Worm (Caenorhabditis elegans) whole organism, L4 larva: ENCODE data around the gene C46C11.4.
A peak's percentile ranks its signal among the peaks of the same experiment; 100 is the strongest.

Experiments used
- F10B5.3 ChIP-seq: sonication (generic microtip); optimal IDR thresholded peaks from 2 replicates; lab custom pipeline; 2016; ENCODE audit warnings: mild to moderate bottlenecking, missing genetic modification characterization, missing compliant biosample characterization
- F49E8.2 ChIP-seq: sonication (generic microtip); optimal IDR thresholded peaks from 2 replicates; lab custom pipeline; 2016; ENCODE audit warnings: missing compliant biosample characterization, mild to moderate bottlenecking, missing genetic modification characterization, borderline replicate concordance
- T26A8.4 ChIP-seq: fragments of 200-800 bp; sonication (Bioruptor generic); IDR thresholded peaks from 2 replicates; pipeline ENCODE4 v1.3.6; 2022; ENCODE audit warnings: missing genetic modification characterization, missing compliant biosample characterization
- Y105C5A.15 ChIP-seq: fragments of 200-800 bp; sonication (Bioruptor generic); IDR thresholded peaks from 2 replicates; pipeline ENCODE4 v1.3.6; 2022; ENCODE audit warnings: missing genetic modification characterization, missing compliant biosample characterization
- ZK337.2 ChIP-seq: fragments of 200-800 bp; sonication (Bioruptor generic); IDR thresholded peaks from 2 replicates; pipeline ENCODE4 v1.3.6; 2022; ENCODE audit warnings: missing genetic modification reagents, missing genetic modification characterization, missing compliant biosample characterization
- aha-1 ChIP-seq: fragments of 150-350 bp; peaks from one replicate; lab custom pipeline; 2014; ENCODE audit warnings: missing biosample characterization, missing genetic modification characterization
- arid-1 ChIP-seq: fragments of 200-800 bp; sonication (Bioruptor generic); conservative IDR thresholded peaks from 2 replicates; pipeline ENCODE4 v1.3.6; 2022; ENCODE audit warnings: missing genetic modification reagents, missing genetic modification characterization, missing compliant biosample characterization
- attf-4 ChIP-seq: sonication (generic microtip); optimal IDR thresholded peaks from 3 replicates; lab custom pipeline; 2017; ENCODE audit warnings: missing biosample characterization, missing genetic modification characterization
- ceh-62 ChIP-seq: sonication (generic microtip); optimal IDR thresholded peaks from 2 replicates; lab custom pipeline; 2017; ENCODE audit warnings: missing biosample characterization, missing genetic modification characterization
- ceh-82 ChIP-seq: sonication (generic microtip); optimal IDR thresholded peaks from 2 replicates; lab custom pipeline; 2017; ENCODE audit warnings: missing biosample characterization, missing genetic modification characterization
- daf-12 ChIP-seq: fragments of 150-350 bp; optimal IDR thresholded peaks from 2 replicates; lab custom pipeline; 2014; ENCODE audit warnings: missing biosample characterization, missing genetic modification reagents, missing genetic modification characterization
- daf-8 ChIP-seq: fragments of 200-800 bp; sonication (Bioruptor generic); IDR thresholded peaks from 2 replicates; pipeline ENCODE4 v1.3.6; 2022; ENCODE audit warnings: missing genetic modification characterization, missing compliant biosample characterization
- dmd-8 ChIP-seq: fragments of 200-800 bp; sonication (Bioruptor generic); IDR thresholded peaks from 2 replicates; pipeline ENCODE4 v1.3.6; 2022; ENCODE audit warnings: missing genetic modification characterization, missing compliant biosample characterization
- dmd-9 ChIP-seq: fragments of 200-800 bp; sonication (Bioruptor generic); IDR thresholded peaks from 2 replicates; pipeline ENCODE4 v1.3.6; 2022; ENCODE audit warnings: missing genetic modification reagents, missing genetic modification characterization, missing compliant biosample characterization
- dpl-1 ChIP-seq: fragments of 150-350 bp; optimal IDR thresholded peaks from 2 replicates; lab custom pipeline; 2014; ENCODE audit warnings: missing biosample characterization, missing genetic modification reagents, missing genetic modification characterization
- dve-1 ChIP-seq: sonication (generic microtip); optimal IDR thresholded peaks from 2 replicates; lab custom pipeline; 2017; ENCODE audit warnings: antibody characterized with exemption, mild to moderate bottlenecking, missing genetic modification characterization, missing compliant biosample characterization; ENCODE audit not compliant: insufficient read depth
- egl-43 ChIP-seq: fragments of 200-800 bp; sonication (Bioruptor generic); IDR thresholded peaks from 2 replicates; pipeline ENCODE4 v1.3.6; 2022; ENCODE audit warnings: missing genetic modification reagents, missing genetic modification characterization, missing compliant biosample characterization
- fkh-10 ChIP-seq: fragments of 150-350 bp; optimal IDR thresholded peaks from 2 replicates; lab custom pipeline; 2014; ENCODE audit warnings: missing biosample characterization, missing genetic modification reagents, missing genetic modification characterization
- gei-8 ChIP-seq: fragments of 200-800 bp; sonication (Bioruptor generic); optimal IDR thresholded peaks from 2 replicates; lab custom pipeline; 2018; ENCODE audit warnings: mild to moderate bottlenecking, missing genetic modification characterization, missing compliant biosample characterization
- hlh-30 ChIP-seq: sonication (generic microtip); optimal IDR thresholded peaks from 2 replicates; lab custom pipeline; 2017; ENCODE audit warnings: antibody characterized with exemption, mild to moderate bottlenecking, missing genetic modification characterization, missing compliant biosample characterization; ENCODE audit not compliant: insufficient read depth
- lin-1 ChIP-seq: fragments of 200-800 bp; sonication (Bioruptor generic); IDR thresholded peaks from 2 replicates; pipeline ENCODE4 v1.3.6; 2022; ENCODE audit warnings: missing genetic modification reagents, missing genetic modification characterization, missing compliant biosample characterization
- lin-13 ChIP-seq: fragments of 150-350 bp; optimal IDR thresholded peaks from 2 replicates; lab custom pipeline; 2014; ENCODE audit warnings: missing biosample characterization, missing genetic modification reagents, missing genetic modification characterization
- lin-15B ChIP-seq: fragments of 150-350 bp; sonication (generic microtip); optimal IDR thresholded peaks from 3 replicates; lab custom pipeline; 2014; ENCODE audit warnings: missing biosample characterization, missing genetic modification characterization
- lin-38 ChIP-seq: fragments of 200-800 bp; sonication (Bioruptor generic); IDR thresholded peaks from 2 replicates; pipeline ENCODE4 v1.3.6; 2022; ENCODE audit warnings: missing genetic modification reagents, missing genetic modification characterization, missing compliant biosample characterization
- lir-3 ChIP-seq: sonication (generic microtip); optimal IDR thresholded peaks from 2 replicates; lab custom pipeline; 2016; ENCODE audit warnings: mild to moderate bottlenecking, missing genetic modification characterization, missing compliant biosample characterization
- lsy-2 ChIP-seq, 2 experiments: fragments of 150-350 bp in 1 of 2; sonication (generic microtip) in 1 of 2; optimal IDR thresholded peaks; 2 replicates each; lab custom pipeline; 2014 to 2017; ENCODE audit warnings: missing biosample characterization in 2 of 2, missing genetic modification characterization in 2 of 2
- madf-5 ChIP-seq, 2 experiments: fragments of 200-800 bp; sonication (Bioruptor generic); IDR thresholded peaks; 2 replicates each; pipeline ENCODE4 v1.3.6; 2022; ENCODE audit warnings: missing compliant biosample characterization in 2 of 2, missing genetic modification characterization in 2 of 2
- madf-9 ChIP-seq: fragments of 200-800 bp; sonication (Bioruptor generic); conservative IDR thresholded peaks from 2 replicates; pipeline ENCODE4 v1.3.6; 2022; ENCODE audit warnings: missing genetic modification reagents, missing genetic modification characterization, missing compliant biosample characterization
- mdl-1 ChIP-seq, 2 experiments: fragments of 150-350 bp in 1 of 2; sonication (generic microtip) in 1 of 2; optimal IDR thresholded peaks; 2 replicates each; lab custom pipeline; 2014 to 2017; ENCODE audit warnings: missing biosample characterization in 2 of 2, missing genetic modification characterization in 2 of 2
- mdt-29 ChIP-seq: fragments of 200-800 bp; sonication (Bioruptor generic); IDR thresholded peaks from 2 replicates; pipeline ENCODE4 v1.3.6; 2022; ENCODE audit warnings: missing genetic modification reagents, missing genetic modification characterization, missing compliant biosample characterization
- mep-1 ChIP-seq: fragments of 150-350 bp; sonication (generic microtip); optimal IDR thresholded peaks from 3 replicates; lab custom pipeline; 2014; ENCODE audit warnings: missing biosample characterization, missing genetic modification characterization
- mes-2 ChIP-seq: sonication (generic microtip); optimal IDR thresholded peaks from 2 replicates; lab custom pipeline; 2016; ENCODE audit warnings: missing genotype, mild to moderate bottlenecking, missing genetic modification characterization, missing compliant biosample characterization; ENCODE audit not compliant: poor library complexity, severe bottlenecking
- nhr-102 ChIP-seq: sonication (generic microtip); optimal IDR thresholded peaks from 2 replicates; lab custom pipeline; 2016; ENCODE audit warnings: mild to moderate bottlenecking, missing genetic modification characterization, moderate library complexity, missing compliant biosample characterization
- nhr-11 ChIP-seq: fragments of 150-350 bp; optimal IDR thresholded peaks from 2 replicates; lab custom pipeline; 2014; ENCODE audit warnings: missing biosample characterization, missing genetic modification characterization
- nhr-237 ChIP-seq: sonication (generic microtip); optimal IDR thresholded peaks from 2 replicates; lab custom pipeline; 2017; ENCODE audit warnings: missing biosample characterization, missing genetic modification characterization
- nhr-28 ChIP-seq: fragments of 150-350 bp; optimal IDR thresholded peaks from 2 replicates; lab custom pipeline; 2014; ENCODE audit warnings: missing biosample characterization, missing genetic modification characterization
- nhr-6 ChIP-seq: fragments of 150-350 bp; optimal IDR thresholded peaks from 2 replicates; lab custom pipeline; 2014; ENCODE audit warnings: missing biosample characterization, missing genetic modification characterization
- php-3 ChIP-seq: fragments of 200-800 bp; sonication (Bioruptor generic); IDR thresholded peaks from 2 replicates; pipeline ENCODE4 v1.3.6; 2022; ENCODE audit warnings: missing genetic modification reagents, missing genetic modification characterization, missing compliant biosample characterization
- set-16 ChIP-seq: fragments of 200-800 bp; sonication (Bioruptor generic); IDR thresholded peaks from 2 replicates; pipeline ENCODE4 v1.3.6; 2022; ENCODE audit warnings: missing genetic modification reagents, missing genetic modification characterization, missing compliant biosample characterization
- skn-1 ChIP-seq: fragments of 150-350 bp; optimal IDR thresholded peaks from 2 replicates; lab custom pipeline; 2014; ENCODE audit warnings: missing biosample characterization, missing genetic modification characterization
- tag-97 ChIP-seq: fragments of 200-800 bp; sonication (Bioruptor generic); IDR thresholded peaks from 2 replicates; pipeline ENCODE4 v1.3.6; 2022; ENCODE audit warnings: missing genetic modification characterization, missing compliant biosample characterization
- vab-7 ChIP-seq: fragments of 200-800 bp; sonication (Bioruptor generic); IDR thresholded peaks from 2 replicates; pipeline ENCODE4 v1.3.6; 2022; ENCODE audit warnings: missing genetic modification reagents, missing genetic modification characterization, missing compliant biosample characterization
- zfp-2 ChIP-seq: sonication (generic microtip); optimal IDR thresholded peaks from 2 replicates; lab custom pipeline; 2016; ENCODE audit warnings: mild to moderate bottlenecking, missing genetic modification characterization, missing compliant biosample characterization
- zfp-3 ChIP-seq: fragments of 200-800 bp; sonication (Bioruptor generic); conservative IDR thresholded peaks from 2 replicates; pipeline ENCODE4 v1.3.6; 2022; ENCODE audit warnings: missing genetic modification reagents, missing genetic modification characterization, missing compliant biosample characterization
- zip-11 ChIP-seq: fragments of 200-800 bp; sonication (Bioruptor generic); IDR thresholded peaks from 2 replicates; pipeline ENCODE4 v1.3.6; 2022; ENCODE audit warnings: missing genetic modification characterization, missing compliant biosample characterization
- zip-2 ChIP-seq: fragments of 150-350 bp; optimal IDR thresholded peaks from 2 replicates; lab custom pipeline; 2014; ENCODE audit warnings: missing biosample characterization, missing genetic modification characterization
- ztf-11 ChIP-seq: fragments of 150-350 bp; optimal IDR thresholded peaks from 2 replicates; lab custom pipeline; 2014; ENCODE audit warnings: missing biosample characterization, missing genetic modification characterization
- ztf-7 ChIP-seq: fragments of 150-350 bp; optimal IDR thresholded peaks from 2 replicates; lab custom pipeline; 2014; ENCODE audit warnings: missing biosample characterization, missing genetic modification characterization

Gene C46C11.4

DNA sequence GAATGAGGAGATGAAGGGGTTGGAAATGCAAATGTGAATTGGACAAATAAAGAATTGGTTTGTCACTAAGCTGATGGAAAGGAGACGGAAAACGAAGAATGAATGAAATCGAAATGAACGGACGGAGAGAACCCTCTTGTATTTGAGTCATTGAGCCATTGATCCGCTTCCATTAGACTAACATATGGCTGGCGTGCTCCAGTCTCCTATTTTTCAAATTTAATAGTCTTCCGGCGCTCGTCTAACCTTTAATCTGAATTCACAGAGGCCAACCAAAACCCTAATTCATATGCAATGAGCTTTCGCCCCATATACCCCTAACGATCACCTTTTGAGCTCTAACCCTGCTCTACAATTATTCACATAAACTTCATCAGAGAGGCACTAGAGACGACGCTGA, 25.0 kb downstream of the C46C11.4 start, which contains the start of gene C46C11.3:
Gene C46C11.3 (plus strand): TSS at position 301 of the 400 bp plus-strand sequence.
- no peak for TF ChIP-seq ceh-62 (tag; lab: Kevin White, UChicago)
- no peak for TF ChIP-seq T26A8.4 (GFP tag; lab: Robert Waterston, UW)
- TF ChIP-seq ceh-82, result no peak
- TF ChIP-seq attf-4 (tag; lab: Kevin White, UChicago), result no peak
- TF ChIP-seq ztf-7 (tag; lab: Kevin White, UChicago), result no peak
- TF ChIP-seq madf-5 (GFP tag; IDR thresholded peaks at IDR 0.05; lab: Robert Waterston, UW), result no peak
- no peak for TF ChIP-seq arid-1 (GFP tag; lab: Robert Waterston, UW)
- no peak for TF ChIP-seq lin-15B (tag; lab: Kevin White, UChicago)
- no peak for TF ChIP-seq zfp-3
- no peak for TF ChIP-seq ZK337.2
- TF ChIP-seq vab-7 (GFP tag; lab: Robert Waterston, UW), result no peak
- no peak for TF ChIP-seq F49E8.2 (tag; lab: Kevin White, UChicago)
- no peak for TF ChIP-seq ztf-11 (tag; lab: Kevin White, UChicago)
- TF ChIP-seq mdl-1 (tag; optimal IDR thresholded peaks at IDR 0.05; lab: Kevin White, UChicago), result no peak
- TF ChIP-seq nhr-11 (tag; lab: Kevin White, UChicago), result no peak
- no peak for TF ChIP-seq F10B5.3 (tag; lab: Kevin White, UChicago)
- no peak for TF ChIP-seq zip-2 (tag; lab: Kevin White, UChicago)
- no peak for TF ChIP-seq tag-97 (GFP tag; lab: Robert Waterston, UW)
- TF ChIP-seq aha-1 (tag; lab: Kevin White, UChicago), result no peak
- TF ChIP-seq daf-8, result no peak

DNA sequence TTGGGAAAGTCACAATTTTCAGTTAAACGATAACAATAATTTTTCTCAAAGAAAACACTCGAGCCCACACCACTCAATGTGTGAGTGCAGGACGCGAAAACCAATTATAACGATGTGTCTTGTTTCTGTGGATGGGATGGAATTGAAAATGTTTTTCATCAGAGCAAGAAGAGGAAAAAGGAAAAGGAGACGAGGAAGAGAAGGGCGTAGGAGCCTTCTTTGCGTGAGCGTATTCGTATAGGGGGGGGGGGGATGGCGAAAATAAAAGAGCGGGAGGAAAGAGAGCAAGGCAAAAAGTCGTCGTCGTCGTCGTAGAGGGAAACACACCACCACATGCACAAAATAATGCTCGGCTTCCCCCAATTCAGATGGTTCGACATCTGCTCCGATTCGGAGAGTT, 27.0 kb downstream of the C46C11.4 start:
- peak; percentile 38 for TF ChIP-seq set-16 (GFP tag; lab: Robert Waterston, UW)
- TF ChIP-seq fkh-10 (GFP tag; lab: Kevin White, UChicago), result peak; percentile 46
- TF ChIP-seq nhr-102 (tag; lab: Kevin White, UChicago), result no peak

DNA sequence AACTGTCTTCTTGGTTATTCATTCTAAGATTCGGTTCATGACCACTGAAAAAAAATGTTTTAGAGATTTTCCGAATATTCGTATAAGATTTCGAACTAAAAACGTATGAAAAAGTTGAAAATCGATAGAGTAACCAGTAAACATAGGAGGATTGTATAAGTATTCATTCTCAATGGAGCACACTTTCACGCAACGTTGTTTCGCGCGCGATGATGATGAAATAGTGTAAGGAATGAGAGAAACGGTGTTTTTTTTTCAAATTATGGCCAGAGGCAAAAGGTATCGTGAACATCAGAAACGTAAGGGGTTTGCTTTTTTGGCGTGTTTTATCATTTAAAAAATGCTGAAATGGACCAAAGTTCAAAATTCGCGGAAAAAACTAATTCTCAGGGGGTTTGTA, 27.4 kb downstream of the C46C11.4 start, which contains the start of gene pqn-65:
Gene pqn-65 (minus strand): TSS at position 54 of the 400 bp plus-strand sequence.
- TF ChIP-seq zip-11 (GFP tag; lab: Robert Waterston, UW) (no peak), nhr-6 (tag; lab: Kevin White, UChicago) (peak; percentile 66), skn-1 (tag; lab: Kevin White, UChicago) (no peak), lir-3 (tag; lab: Kevin White, UChicago) (no peak), hlh-30 (peak; percentile 7), mes-2 (peak; percentile 49), ceh-82 (no peak), lin-38 (GFP tag; lab: Robert Waterston, UW) (peak; percentile 50; the same call in 1 of the 2 replicates), lsy-2 (tag; optimal IDR thresholded peaks at IDR 0.05; lab: Kevin White, UChicago) (peak in 1 of 2 experiments; percentile 52), nhr-28 (tag; lab: Kevin White, UChicago) (peak; percentile 14), dpl-1 (GFP tag; lab: Kevin White, UChicago) (peak; percentile 44), lin-1 (GFP tag; lab: Robert Waterston, UW) (no peak), lin-15B (tag; lab: Kevin White, UChicago) (no peak), madf-9 (GFP tag; lab: Robert Waterston, UW) (no peak), aha-1 (tag; lab: Kevin White, UChicago) (peak; percentile 60), gei-8 (GFP tag; lab: Kevin White, UChicago) (no peak), dve-1 (peak; percentile 9)

DNA sequence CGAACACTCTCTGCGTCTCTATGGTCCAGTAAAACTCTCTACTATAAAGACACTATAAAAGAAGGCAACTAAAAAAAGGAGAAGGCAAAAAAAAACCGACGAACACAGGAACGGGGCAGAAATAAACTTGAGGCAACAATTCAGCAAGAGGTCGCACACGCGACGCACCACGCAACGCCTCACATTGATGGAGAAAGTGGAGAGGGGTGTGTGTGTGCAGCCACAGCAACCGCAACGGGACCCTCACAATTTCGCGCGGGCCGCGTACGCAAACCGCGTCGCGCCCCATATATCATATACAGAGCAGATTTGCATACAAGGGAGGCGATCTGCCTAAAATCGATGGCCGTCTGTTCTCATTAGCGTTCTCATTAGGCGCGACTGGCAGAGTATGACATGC, 30.2 kb downstream of the C46C11.4 start:
- TF ChIP-seq lin-1 (GFP tag; lab: Robert Waterston, UW) (no peak), nhr-237 (tag; lab: Kevin White, UChicago) (no peak), dmd-8 (GFP tag; lab: Robert Waterston, UW) (no peak), zfp-2 (no peak), egl-43 (GFP tag; lab: Robert Waterston, UW) (0 out of 2 replicates have a peak, but pooled peaks have one; percentile 59), daf-12 (tag; lab: Kevin White, UChicago) (no peak), dmd-9 (GFP tag; lab: Robert Waterston, UW) (no peak), lin-13 (GFP tag; lab: Kevin White, UChicago) (peak; percentile 1), ceh-62 (tag; lab: Kevin White, UChicago) (no peak), Y105C5A.15 (GFP tag; lab: Robert Waterston, UW) (no peak), set-16 (GFP tag; lab: Robert Waterston, UW) (no peak), mdt-29 (GFP tag; lab: Robert Waterston, UW) (no peak), lir-3 (tag; lab: Kevin White, UChicago) (no peak), F49E8.2 (tag; lab: Kevin White, UChicago) (no peak), php-3 (GFP tag; lab: Robert Waterston, UW) (0 out of 2 replicates have a peak, but pooled peaks have one; percentile 18), mep-1 (tag; lab: Kevin White, UChicago) (peak; percentile 50)
